Fruit fly (Drosophila melanogaster) Kc167 (cell line): Measurements from ENCODE around the gene CG44040.

ENCODE experiments used
- Myc ChIP-seq: fragments of >200 bp; optimal IDR thresholded peaks from 2 replicates; lab custom pipeline; 2017; ENCODE audit warnings: missing external identifiers
- psq ChIP-seq: fragments of >200 bp; optimal IDR thresholded peaks from 2 replicates; lab custom pipeline; 2017; ENCODE audit warnings: missing external identifiers

DNA sequence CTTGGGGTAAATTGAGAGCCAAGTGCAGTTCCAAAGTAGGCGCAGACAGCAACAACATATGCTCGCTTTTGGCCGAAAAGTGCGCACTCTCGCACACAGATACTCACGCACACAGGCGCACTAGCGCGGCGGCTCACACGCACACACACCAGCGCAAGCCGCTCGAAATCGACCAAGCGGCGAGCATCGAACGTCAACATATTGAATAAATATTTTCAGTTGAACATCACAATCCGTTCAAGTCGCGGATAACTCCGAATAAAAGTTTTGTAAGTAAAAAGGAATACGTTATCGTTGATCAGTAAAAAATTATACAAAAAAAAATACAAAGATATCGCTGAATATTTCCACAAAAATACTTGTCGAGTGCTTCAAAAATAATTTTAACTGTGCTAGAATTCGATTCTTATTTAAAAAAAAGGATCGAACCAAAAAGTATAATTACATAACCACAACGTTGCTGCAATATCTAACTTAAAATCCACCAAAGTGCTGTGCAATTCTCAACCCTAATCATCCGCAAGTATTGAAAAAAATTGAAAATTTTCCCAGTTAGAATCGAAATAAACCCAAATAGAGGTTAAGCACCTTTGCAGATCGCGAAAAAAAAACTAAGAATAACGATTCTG is 38.7 kb upstream of the CG44040 start:
- TF ChIP-seq psq (lab: Kevin White, UChicago) (no peak), Myc (lab: Kevin White, UChicago) (no peak)
